Worm (Caenorhabditis elegans): ENCODE data around the gene srw-13.

srw-13 gene

DNA sequence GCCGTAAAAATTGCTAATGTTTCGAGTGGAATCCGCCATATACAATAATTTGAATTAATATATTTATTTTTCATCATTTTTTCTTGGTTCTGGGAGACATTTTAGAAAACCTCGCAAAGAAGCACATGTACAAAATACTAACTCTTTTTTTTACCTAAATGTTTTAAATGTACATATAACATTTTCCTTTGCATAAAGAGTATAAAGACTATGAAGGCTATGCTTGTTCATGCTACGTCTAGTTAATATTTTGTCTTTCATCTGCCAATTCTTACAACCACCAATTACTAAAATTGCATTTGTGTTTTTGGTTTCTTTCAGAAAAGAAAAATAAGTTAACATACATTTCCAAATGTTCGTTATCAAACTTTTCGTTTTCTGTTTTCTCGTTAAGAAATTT is 11.0 kb upstream of the srw-13 start, which contains the start of gene irld-25:
Gene irld-25 (plus strand): TSS at position 301 of the 400 bp plus-strand sequence.
- no peak for TF ChIP-seq sea-1 (GFP tag; conservative IDR thresholded peaks at IDR 0.05)
- no peak for TF ChIP-seq aly-1 (tag; optimal IDR thresholded peaks at IDR 0.05)
- no peak for TF ChIP-seq hnd-1 (tag; optimal IDR thresholded peaks at IDR 0.05)
- TF ChIP-seq B0310.2 (tag; optimal IDR thresholded peaks at IDR 0.05) = no peak
- no peak for TF ChIP-seq pes-1 (GFP tag; IDR thresholded peaks at IDR 0.05)
- no peak for TF ChIP-seq tbx-11 (GFP tag; IDR thresholded peaks at IDR 0.05)
- no peak for TF ChIP-seq F13C5.2 (tag; optimal IDR thresholded peaks at IDR 0.05)
- TF ChIP-seq ets-7 (tag; optimal IDR thresholded peaks at IDR 0.05) = no peak
- TF ChIP-seq ama-1 (optimal IDR thresholded peaks at IDR 0.05) = no peak
- TF ChIP-seq flt-1 (GFP tag; IDR thresholded peaks at IDR 0.05) = no peak
- no peak for TF ChIP-seq ceh-36 (tag; optimal IDR thresholded peaks at IDR 0.05)
- TF ChIP-seq scrt-1 (GFP tag; IDR thresholded peaks at IDR 0.05) = no peak
- no peak for TF ChIP-seq tbx-37 (GFP tag; conservative IDR thresholded peaks at IDR 0.05)
- no peak for TF ChIP-seq tra-4 (tag; optimal IDR thresholded peaks at IDR 0.05)

DNA sequence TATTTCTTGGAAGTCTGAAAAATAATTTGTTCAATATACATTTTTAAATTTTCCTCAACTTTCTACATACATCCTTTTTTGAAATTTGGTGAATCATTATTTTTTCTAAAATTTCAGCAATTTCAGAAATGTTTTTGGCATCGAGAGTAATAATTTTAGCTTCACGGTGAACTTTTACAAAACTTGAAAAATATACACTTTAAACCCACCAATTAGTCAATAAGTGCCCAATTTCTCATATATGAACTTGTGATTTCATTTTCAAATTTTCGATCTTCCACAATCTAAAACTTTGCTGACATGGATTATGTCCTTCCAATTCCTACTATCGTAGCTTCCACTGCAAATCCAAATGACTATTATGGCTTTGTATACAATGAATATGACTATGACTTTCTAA is 8.6 kb upstream of the srw-13 start, which contains the start of gene srw-24:
Gene srw-24 (plus strand): TSS at position 301 of the 400 bp plus-strand sequence.
- no peak for TF ChIP-seq F13C5.2 (tag; optimal IDR thresholded peaks at IDR 0.05)
- no peak for TF ChIP-seq ceh-36 (tag; optimal IDR thresholded peaks at IDR 0.05)
- TF ChIP-seq scrt-1 (GFP tag; IDR thresholded peaks at IDR 0.05) = no peak
- no peak for TF ChIP-seq hmg-4 (GFP tag; optimal IDR thresholded peaks at IDR 0.05)
- TF ChIP-seq ama-1 (optimal IDR thresholded peaks at IDR 0.05) = no peak
- TF ChIP-seq tbx-11 (GFP tag; IDR thresholded peaks at IDR 0.05) = no peak
- TF ChIP-seq B0310.2 (tag; optimal IDR thresholded peaks at IDR 0.05) = no peak
- TF ChIP-seq sea-1 (GFP tag; conservative IDR thresholded peaks at IDR 0.05) = no peak
- no peak for TF ChIP-seq pes-1 (GFP tag; IDR thresholded peaks at IDR 0.05)
- no peak for TF ChIP-seq ceh-13 (GFP tag; optimal IDR thresholded peaks at IDR 0.05)
- TF ChIP-seq aly-1 (tag; optimal IDR thresholded peaks at IDR 0.05) = no peak
- no peak for TF ChIP-seq ets-7 (tag; optimal IDR thresholded peaks at IDR 0.05)
- no peak for TF ChIP-seq tra-4 (tag; optimal IDR thresholded peaks at IDR 0.05)
- no peak for TF ChIP-seq hmbx-1 (tag; optimal IDR thresholded peaks at IDR 0.05)
- TF ChIP-seq flt-1 (GFP tag; IDR thresholded peaks at IDR 0.05) = no peak
- TF ChIP-seq tbx-37 (GFP tag; conservative IDR thresholded peaks at IDR 0.05) = no peak
- TF ChIP-seq hnd-1 (tag; optimal IDR thresholded peaks at IDR 0.05) = no peak

DNA sequence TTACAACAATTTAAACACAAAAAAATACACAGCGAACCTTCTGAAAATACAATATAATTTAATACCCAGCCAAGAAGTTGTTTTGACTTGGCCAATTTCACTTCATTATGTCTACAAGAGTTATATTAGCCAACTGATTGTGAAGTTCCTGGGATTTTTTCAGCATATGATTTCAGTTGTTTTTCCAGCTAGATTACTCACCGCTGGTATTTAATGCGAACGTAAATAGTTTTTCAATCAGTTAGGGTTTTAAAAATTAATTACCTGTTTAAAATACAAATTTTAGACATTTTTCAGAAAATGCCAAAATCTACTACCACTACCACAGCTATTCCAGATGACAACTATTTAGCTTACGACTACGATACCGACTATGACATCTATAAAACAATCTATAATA is 6.7 kb upstream of the srw-13 start, which contains the start of gene srw-14:
Gene srw-14 (plus strand): TSS at position 301 of the 400 bp plus-strand sequence.
- TF ChIP-seq ama-1 (optimal IDR thresholded peaks at IDR 0.05) = no peak
- no peak for TF ChIP-seq hmg-4 (GFP tag; optimal IDR thresholded peaks at IDR 0.05)
- TF ChIP-seq hnd-1 (tag; optimal IDR thresholded peaks at IDR 0.05) = no peak
- TF ChIP-seq ets-7 (tag; optimal IDR thresholded peaks at IDR 0.05) = no peak
- TF ChIP-seq tbx-37 (GFP tag; conservative IDR thresholded peaks at IDR 0.05) = no peak
- TF ChIP-seq hmbx-1 (tag; optimal IDR thresholded peaks at IDR 0.05) = no peak
- no peak for TF ChIP-seq tra-4 (tag; optimal IDR thresholded peaks at IDR 0.05)
- TF ChIP-seq tbx-11 (GFP tag; IDR thresholded peaks at IDR 0.05) = no peak
- no peak for TF ChIP-seq aly-1 (tag; optimal IDR thresholded peaks at IDR 0.05)
- no peak for TF ChIP-seq pes-1 (GFP tag; IDR thresholded peaks at IDR 0.05)
- TF ChIP-seq B0310.2 (tag; optimal IDR thresholded peaks at IDR 0.05) = no peak
- no peak for TF ChIP-seq scrt-1 (GFP tag; IDR thresholded peaks at IDR 0.05)
- TF ChIP-seq ceh-36 (tag; optimal IDR thresholded peaks at IDR 0.05) = no peak
- TF ChIP-seq ceh-13 (GFP tag; optimal IDR thresholded peaks at IDR 0.05) = no peak
- no peak for TF ChIP-seq flt-1 (GFP tag; IDR thresholded peaks at IDR 0.05)
- no peak for TF ChIP-seq sea-1 (GFP tag; conservative IDR thresholded peaks at IDR 0.05)
- no peak for TF ChIP-seq F13C5.2 (tag; optimal IDR thresholded peaks at IDR 0.05)

DNA sequence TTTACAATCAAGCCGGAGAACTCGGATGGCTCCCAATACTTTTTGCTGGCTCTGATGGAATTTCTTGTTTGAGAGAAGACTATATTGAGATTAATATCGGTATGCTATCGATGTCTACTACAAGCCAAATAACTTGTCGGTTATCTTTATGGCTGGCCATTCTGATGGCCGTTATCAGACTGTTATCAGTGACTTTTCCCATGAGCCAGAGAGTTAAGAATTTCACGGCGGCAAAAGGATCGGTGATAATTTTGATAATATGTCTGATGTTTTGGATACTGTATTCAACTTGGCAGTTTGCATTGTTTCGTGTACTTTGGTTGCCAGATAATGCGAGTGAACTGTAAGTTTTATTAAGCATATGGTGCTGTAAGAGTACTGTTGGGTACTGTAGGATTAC is 6.1 kb upstream of the srw-13 start:
- TF ChIP-seq ama-1 (optimal IDR thresholded peaks at IDR 0.05) = no peak
- TF ChIP-seq pes-1 (GFP tag; IDR thresholded peaks at IDR 0.05) = no peak
- no peak for TF ChIP-seq hmbx-1 (tag; optimal IDR thresholded peaks at IDR 0.05)
- TF ChIP-seq ceh-13 (GFP tag; optimal IDR thresholded peaks at IDR 0.05) = no peak
- no peak for TF ChIP-seq aly-1 (tag; optimal IDR thresholded peaks at IDR 0.05)
- TF ChIP-seq scrt-1 (GFP tag; IDR thresholded peaks at IDR 0.05) = no peak

DNA sequence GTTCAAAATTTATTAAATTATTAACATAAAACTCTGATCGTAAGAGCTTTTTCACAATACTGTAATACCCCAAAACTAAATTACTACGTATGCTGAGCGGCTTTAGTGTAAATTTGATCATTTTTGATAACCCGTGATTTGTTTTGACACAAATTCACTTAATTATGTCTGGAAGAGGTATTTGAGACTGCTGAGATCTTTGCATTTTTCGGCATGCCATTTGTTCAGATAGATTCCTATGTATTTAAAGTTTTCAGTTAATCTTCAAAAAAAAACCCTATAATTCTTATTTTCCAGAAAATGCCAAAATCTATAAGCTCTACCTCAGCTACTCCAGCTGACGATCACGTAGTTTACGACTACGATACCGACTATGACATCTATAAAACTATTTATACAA is 2.1 kb upstream of the srw-13 start, which contains the start of gene srw-15:
Gene srw-15 (plus strand): TSS at position 301 of the 400 bp plus-strand sequence.
- TF ChIP-seq F13C5.2 (tag; optimal IDR thresholded peaks at IDR 0.05) = no peak
- no peak for TF ChIP-seq ceh-13 (GFP tag; optimal IDR thresholded peaks at IDR 0.05)
- no peak for TF ChIP-seq tra-4 (tag; optimal IDR thresholded peaks at IDR 0.05)
- no peak for TF ChIP-seq hmbx-1 (tag; optimal IDR thresholded peaks at IDR 0.05)
- TF ChIP-seq hnd-1 (tag; optimal IDR thresholded peaks at IDR 0.05) = no peak
- TF ChIP-seq tbx-37 (GFP tag; conservative IDR thresholded peaks at IDR 0.05) = no peak
- no peak for TF ChIP-seq B0310.2 (tag; optimal IDR thresholded peaks at IDR 0.05)
- TF ChIP-seq tbx-11 (GFP tag; IDR thresholded peaks at IDR 0.05) = no peak
- no peak for TF ChIP-seq aly-1 (tag; optimal IDR thresholded peaks at IDR 0.05)
- no peak for TF ChIP-seq ama-1 (optimal IDR thresholded peaks at IDR 0.05)
- TF ChIP-seq ets-7 (tag; optimal IDR thresholded peaks at IDR 0.05) = no peak
- TF ChIP-seq flt-1 (GFP tag; IDR thresholded peaks at IDR 0.05) = no peak
- TF ChIP-seq hmg-4 (GFP tag; optimal IDR thresholded peaks at IDR 0.05) = no peak
- TF ChIP-seq ceh-36 (tag; optimal IDR thresholded peaks at IDR 0.05) = no peak
- no peak for TF ChIP-seq sea-1 (GFP tag; conservative IDR thresholded peaks at IDR 0.05)
- TF ChIP-seq scrt-1 (GFP tag; IDR thresholded peaks at IDR 0.05) = no peak
- TF ChIP-seq pes-1 (GFP tag; IDR thresholded peaks at IDR 0.05) = no peak

DNA sequence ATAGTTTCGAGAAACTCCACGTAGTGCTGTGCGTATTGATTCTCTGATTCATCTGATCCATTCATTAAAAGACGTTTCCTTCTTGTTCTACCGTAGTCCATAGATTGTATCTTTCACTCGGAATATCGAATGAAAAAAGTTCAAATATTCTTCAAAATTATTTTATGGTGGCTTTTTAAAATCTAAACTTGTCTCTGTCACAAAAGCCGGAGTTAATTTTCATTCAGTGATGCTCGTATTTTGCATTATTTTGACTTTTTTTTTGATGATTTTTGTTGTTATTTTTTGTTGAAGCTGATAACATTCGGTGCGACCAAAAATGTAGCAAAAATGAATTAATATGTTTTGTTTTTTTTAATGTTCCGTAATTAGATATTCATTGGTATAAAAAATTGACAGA is 3.4 kb downstream of the srw-13 start, which contains the start of gene nhr-164:
Gene nhr-164 (minus strand): TSS at position 101 of the 400 bp plus-strand sequence.
- TF ChIP-seq tbx-37 (GFP tag; conservative IDR thresholded peaks at IDR 0.05) (no peak), F13C5.2 (tag; optimal IDR thresholded peaks at IDR 0.05) (no peak), ceh-36 (tag; optimal IDR thresholded peaks at IDR 0.05) (no peak)

DNA sequence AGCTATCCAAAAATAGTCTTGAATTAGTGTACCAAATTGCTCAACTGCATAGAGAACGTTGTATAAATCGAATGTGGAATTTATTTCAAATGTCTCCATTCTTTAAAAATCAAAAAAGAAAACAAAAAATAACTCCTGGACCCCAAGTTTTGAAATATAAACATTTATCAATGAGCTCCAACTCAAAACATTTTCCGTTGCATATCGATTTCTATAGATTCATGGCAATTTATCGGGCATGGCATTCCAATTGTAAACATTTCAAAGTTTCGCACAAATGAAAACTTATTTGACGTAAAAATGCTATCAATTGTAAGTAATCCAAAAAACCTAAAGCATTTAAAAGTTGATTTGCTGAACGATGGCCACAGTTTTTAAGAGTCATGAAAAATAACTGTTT is 6.3 kb downstream of the srw-13 start, which contains the start of gene srw-12:
Gene srw-12 (minus strand): TSS at position 101 of the 400 bp plus-strand sequence.
- no peak for TF ChIP-seq hmg-4 (GFP tag; optimal IDR thresholded peaks at IDR 0.05)
- no peak for TF ChIP-seq ets-7 (tag; optimal IDR thresholded peaks at IDR 0.05)
- TF ChIP-seq ama-1 (optimal IDR thresholded peaks at IDR 0.05) = no peak
- TF ChIP-seq hmbx-1 (tag; optimal IDR thresholded peaks at IDR 0.05) = no peak
